Worm (Caenorhabditis elegans) whole organism, L2 larva: ENCODE measurements around the gene egl-38.

ENCODE experiments used
- ama-1 ChIP-seq: fragments of 150-350 bp; optimal IDR thresholded peaks from 2 replicates; lab custom pipeline; 2018; ENCODE audit warnings: inconsistent platforms
- lsy-2 ChIP-seq, 2 experiments: fragments of 150-350 bp in 1 of 2; sonication (generic microtip) in 1 of 2; optimal IDR thresholded peaks; 2 replicates each; lab custom pipeline; 2014 to 2017; ENCODE audit warnings: missing biosample characterization in 2 of 2, missing genetic modification characterization in 2 of 2
- nhr-11 ChIP-seq: fragments of 150-350 bp; optimal IDR thresholded peaks from 2 replicates; lab custom pipeline; 2014; ENCODE audit warnings: missing biosample characterization, missing genetic modification characterization
- nhr-23 ChIP-seq: fragments of 150-350 bp; optimal IDR thresholded peaks from 2 replicates; lab custom pipeline; 2014; ENCODE audit warnings: missing biosample characterization, missing genetic modification reagents, missing genetic modification characterization
- unc-39 ChIP-seq: fragments of 150-350 bp; optimal IDR thresholded peaks from 2 replicates; lab custom pipeline; 2014; ENCODE audit warnings: missing biosample characterization, missing genetic modification characterization
- zag-1 ChIP-seq: fragments of 150-350 bp; optimal IDR thresholded peaks from 2 replicates; lab custom pipeline; 2014; ENCODE audit warnings: missing biosample characterization, missing genetic modification characterization

DNA sequence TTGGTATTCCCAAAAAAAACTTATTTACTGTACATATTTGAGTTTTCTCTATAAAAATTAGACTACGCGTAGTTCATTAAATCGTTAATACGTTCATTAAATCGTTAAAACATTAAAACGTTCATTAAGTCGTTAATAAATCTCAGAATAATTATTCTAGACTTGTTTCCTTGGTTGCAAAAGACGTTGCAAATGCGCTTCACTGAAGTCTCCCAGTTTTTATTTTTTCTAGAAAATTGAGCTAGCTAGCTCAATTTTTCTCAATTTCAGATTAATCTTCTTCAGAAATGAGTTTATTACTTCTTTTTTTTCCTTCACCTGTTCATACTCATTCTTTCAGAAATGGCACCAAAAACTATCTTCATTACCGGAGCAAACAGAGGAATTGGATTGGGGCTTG, 34.6 kb upstream of the egl-38 start:
- TF ChIP-seq nhr-11 (tag; lab: Kevin White, UChicago) = no peak
- TF ChIP-seq nhr-23 (tag; lab: Kevin White, UChicago) = no peak
- TF ChIP-seq zag-1 (tag; lab: Kevin White, UChicago) = no peak
- TF ChIP-seq unc-39 (tag; lab: Kevin White, UChicago) = no peak
- no peak for TF ChIP-seq ama-1 (lab: Kevin White, UChicago)
- no peak for TF ChIP-seq lsy-2 (tag; optimal IDR thresholded peaks at IDR 0.05; lab: Kevin White, UChicago)
